Worm (Caenorhabditis elegans) whole organism, L4 larva: ENCODE measurements around the gene best-20.
A peak's percentile ranks its signal among the peaks of the same experiment; 100 is the strongest.

ENCODE experiments used
- T26A8.4 ChIP-seq: fragments of 200-800 bp; sonication (Bioruptor generic); IDR thresholded peaks from 2 replicates; pipeline ENCODE4 v1.3.6; 2022; ENCODE audit warnings: missing genetic modification characterization, missing compliant biosample characterization
- Y105C5A.15 ChIP-seq: fragments of 200-800 bp; sonication (Bioruptor generic); IDR thresholded peaks from 2 replicates; pipeline ENCODE4 v1.3.6; 2022; ENCODE audit warnings: missing genetic modification characterization, missing compliant biosample characterization
- aha-1 ChIP-seq: fragments of 150-350 bp; peaks from one replicate; lab custom pipeline; 2014; ENCODE audit warnings: missing biosample characterization, missing genetic modification characterization
- ama-1 ChIP-seq: fragments of 150-350 bp; optimal IDR thresholded peaks from 2 replicates; lab custom pipeline; 2014; ENCODE audit warnings: inconsistent platforms, mixed read lengths
- ceh-28 ChIP-seq: fragments of 150-350 bp; optimal IDR thresholded peaks from 2 replicates; lab custom pipeline; 2014; ENCODE audit warnings: missing biosample characterization, missing genetic modification reagents, missing genetic modification characterization
- ceh-44 ChIP-seq: fragments of 200-800 bp; sonication (Bioruptor generic); IDR thresholded peaks from 2 replicates; pipeline ENCODE4 v1.3.6; 2022; ENCODE audit warnings: missing genetic modification reagents, missing genetic modification characterization, missing compliant biosample characterization
- dmd-6 ChIP-seq: fragments of 200-800 bp; sonication (Bioruptor generic); IDR thresholded peaks from 2 replicates; pipeline ENCODE4 v1.3.6; 2022; ENCODE audit warnings: missing genetic modification reagents, missing genetic modification characterization, missing compliant biosample characterization
- fos-1 ChIP-seq: fragments of 150-350 bp; optimal IDR thresholded peaks from 2 replicates; lab custom pipeline; 2014; ENCODE audit warnings: missing biosample characterization, missing genetic modification characterization
- lim-7 ChIP-seq: fragments of 200-800 bp; sonication (Bioruptor generic); IDR thresholded peaks from 2 replicates; pipeline ENCODE4 v1.3.6; 2022; ENCODE audit warnings: missing genetic modification characterization, missing compliant biosample characterization
- lin-38 ChIP-seq: fragments of 200-800 bp; sonication (Bioruptor generic); IDR thresholded peaks from 2 replicates; pipeline ENCODE4 v1.3.6; 2022; ENCODE audit warnings: missing genetic modification reagents, missing genetic modification characterization, missing compliant biosample characterization
- lin-39 ChIP-seq: fragments of 150-350 bp; optimal IDR thresholded peaks from 2 replicates; lab custom pipeline; 2014; ENCODE audit warnings: missing biosample characterization, missing genetic modification reagents, missing genetic modification characterization
- mxl-2 ChIP-seq: fragments of 200-800 bp; sonication (Bioruptor generic); conservative IDR thresholded peaks from 2 replicates; pipeline ENCODE4 v1.3.6; 2022; ENCODE audit warnings: missing genetic modification reagents, missing genetic modification characterization, missing compliant biosample characterization
- mxl-3 ChIP-seq: fragments of 200-800 bp; sonication (Bioruptor generic); optimal IDR thresholded peaks from 2 replicates; lab custom pipeline; 2018; ENCODE audit warnings: mild to moderate bottlenecking, missing genetic modification characterization, missing compliant biosample characterization
- nhr-10 ChIP-seq: fragments of 150-350 bp; optimal IDR thresholded peaks from 2 replicates; lab custom pipeline; 2014; ENCODE audit warnings: missing biosample characterization, missing genetic modification characterization
- nhr-237 ChIP-seq: sonication (generic microtip); optimal IDR thresholded peaks from 2 replicates; lab custom pipeline; 2017; ENCODE audit warnings: missing biosample characterization, missing genetic modification characterization
- nhr-25 ChIP-seq: sonication (generic microtip); optimal IDR thresholded peaks from 2 replicates; lab custom pipeline; 2017; ENCODE audit warnings: missing genetic modification characterization, mild to moderate bottlenecking, missing compliant biosample characterization, antibody characterized with exemption, moderate library complexity, borderline replicate concordance; ENCODE audit not compliant: insufficient read depth
- set-16 ChIP-seq: fragments of 200-800 bp; sonication (Bioruptor generic); IDR thresholded peaks from 2 replicates; pipeline ENCODE4 v1.3.6; 2022; ENCODE audit warnings: missing genetic modification reagents, missing genetic modification characterization, missing compliant biosample characterization
- snpc-4 ChIP-seq: fragments of 150-350 bp; optimal IDR thresholded peaks from 2 replicates; lab custom pipeline; 2014; ENCODE audit warnings: missing biosample characterization, missing genetic modification characterization
- spr-1 ChIP-seq: sonication (generic microtip); optimal IDR thresholded peaks from 2 replicates; lab custom pipeline; 2016; ENCODE audit warnings: mild to moderate bottlenecking, missing genetic modification characterization, missing compliant biosample characterization
- tag-97 ChIP-seq: fragments of 200-800 bp; sonication (Bioruptor generic); IDR thresholded peaks from 2 replicates; pipeline ENCODE4 v1.3.6; 2022; ENCODE audit warnings: missing genetic modification characterization, missing compliant biosample characterization
- tra-1 ChIP-seq: fragments of 200-800 bp; sonication (Bioruptor generic); IDR thresholded peaks from 2 replicates; pipeline ENCODE4 v1.3.6; 2022; ENCODE audit warnings: missing genetic modification reagents, missing genetic modification characterization, missing compliant biosample characterization
- unc-39 ChIP-seq: sonication (generic microtip); optimal IDR thresholded peaks from 2 replicates; lab custom pipeline; 2017; ENCODE audit warnings: missing biosample characterization, missing genetic modification characterization
- unc-62 ChIP-seq, 3 experiments: fragments of 150-350 bp in 1 of 3; sonication (generic microtip); optimal IDR thresholded peaks in 2 of 3; peaks in 1 of 3; 1 replicate in 1 of 3; 2 replicates in 2 of 3; lab custom pipeline; 2014 to 2017; ENCODE audit warnings: missing biosample characterization in 3 of 3, missing genetic modification characterization in 3 of 3, missing genetic modification reagents in 3 of 3, missing genotype in 1 of 3
- vab-7 ChIP-seq: fragments of 200-800 bp; sonication (Bioruptor generic); IDR thresholded peaks from 2 replicates; pipeline ENCODE4 v1.3.6; 2022; ENCODE audit warnings: missing genetic modification reagents, missing genetic modification characterization, missing compliant biosample characterization
- zip-11 ChIP-seq: fragments of 200-800 bp; sonication (Bioruptor generic); IDR thresholded peaks from 2 replicates; pipeline ENCODE4 v1.3.6; 2022; ENCODE audit warnings: missing genetic modification characterization, missing compliant biosample characterization
- ztf-7 ChIP-seq: fragments of 150-350 bp; optimal IDR thresholded peaks from 2 replicates; lab custom pipeline; 2014; ENCODE audit warnings: missing biosample characterization, missing genetic modification characterization

best-20 gene

ce11 chrIV:3759823-3760222 is 3.8 kb downstream of the best-20 start:
- no peak for TF ChIP-seq mxl-3 (GFP tag; lab: Kevin White, UChicago)
- peak; percentile 1 for TF ChIP-seq aha-1 (tag; lab: Kevin White, UChicago)

- TF ChIP-seq zip-11 (GFP tag; lab: Robert Waterston, UW) (no peak), ceh-44 (no peak), fos-1 (tag; lab: Kevin White, UChicago) (no peak), set-16 (no peak), snpc-4 (tag; lab: Kevin White, UChicago) (no peak), Y105C5A.15 (GFP tag; lab: Robert Waterston, UW) (no peak), vab-7 (GFP tag; lab: Robert Waterston, UW) (no peak), lin-39 (tag; lab: Kevin White, UChicago) (no peak), unc-39 (no peak), ama-1 (lab: Kevin White, UChicago) (no peak), ztf-7 (tag; lab: Kevin White, UChicago) (no peak)
These were observed 8.1 kb downstream of the best-20 start for ce11 chrIV:3764012-3764549.

- TF ChIP-seq dmd-6 (no peak), lin-38 (GFP tag; lab: Robert Waterston, UW) (no peak), tra-1 (no peak)
These were observed 9.4 kb downstream of the best-20 start for ce11 chrIV:3765457-3765856.

ce11 chrIV:3766589-3766988 is 10.6 kb downstream of the best-20 start, which contains the start of gene vab-2:
vab-2 (minus strand) TSS chrIV:3766826.
- TF ChIP-seq aha-1 (tag; lab: Kevin White, UChicago) (peak; percentile 92), tag-97 (GFP tag; lab: Robert Waterston, UW) (no peak)

- TF ChIP-seq set-16 (peak; percentile 58), nhr-10 (tag; lab: Kevin White, UChicago) (no peak)
These were observed 11.7 kb downstream of the best-20 start for ce11 chrIV:3767749-3768148.

ce11 chrIV:3771182-3771581 is 15.2 kb downstream of the best-20 start:
- peak; percentile 40; the same call in 1 of the 2 replicates for TF ChIP-seq lin-38 (GFP tag; lab: Robert Waterston, UW)
- TF ChIP-seq mxl-2 = 0 out of 2 replicates have a peak, but pooled peaks have one; percentile 10

- TF ChIP-seq aha-1 (tag; lab: Kevin White, UChicago) (peak; percentile 28), T26A8.4 (GFP tag; lab: Robert Waterston, UW) (no peak), lim-7 (GFP tag; lab: Robert Waterston, UW) (no peak)
These were observed 18.1 kb downstream of the best-20 start for ce11 chrIV:3774160-3774559.

ce11 chrIV:3781539-3781938 is 25.5 kb downstream of the best-20 start:
- TF ChIP-seq spr-1 (tag; lab: Kevin White, UChicago) = no peak
- TF ChIP-seq aha-1 (tag; lab: Kevin White, UChicago) = peak; percentile 89
- peak in 1 of 2 experiments; percentile 98 for TF ChIP-seq unc-62 (GFP tag; optimal IDR thresholded peaks at IDR 0.05 in 1 of 2; lab: Kevin White, UChicago)
- TF ChIP-seq unc-62 (tag; optimal IDR thresholded peaks at IDR 0.05; lab: Kevin White, UChicago) = no peak

ce11 chrIV:3783910-3784309 is 27.9 kb downstream of the best-20 start, which contains the start of gene glct-6:
glct-6 (plus strand) TSS chrIV:3784210.
- TF ChIP-seq nhr-237 (tag; lab: Kevin White, UChicago) = no peak
- no peak for TF ChIP-seq nhr-25 (tag; lab: Kevin White, UChicago)
- TF ChIP-seq dmd-6 = no peak
- peak; percentile 59 for TF ChIP-seq aha-1 (tag; lab: Kevin White, UChicago)
- TF ChIP-seq ceh-28 (tag; lab: Kevin White, UChicago) = no peak
- TF ChIP-seq, all 104 proteins: peak for 1
